Fruit fly (Drosophila melanogaster): Measurements from ENCODE around the gene CG9515.

Gene CG9515

dm6 chr2L:8982584-8983302 lies 39.7 kb upstream of the CG9515 start:
- TF ChIP-seq toe (GFP tag; optimal IDR thresholded peaks at IDR 0.05) (no peak), CG7045 (GFP tag; optimal IDR thresholded peaks at IDR 0.05) (no peak), Mnt (GFP tag; optimal IDR thresholded peaks at IDR 0.05) (no peak), pad (GFP tag; optimal IDR thresholded peaks at IDR 0.05) (no peak), tj (GFP tag; optimal IDR thresholded peaks at IDR 0.05) (no peak), CG5204 (GFP tag; optimal IDR thresholded peaks at IDR 0.05) (no peak), kay (GFP tag; ENCODE audit: borderline replicate concordance) (no peak), cic (GFP tag; optimal IDR thresholded peaks at IDR 0.05) (no peak), cnc (optimal IDR thresholded peaks at IDR 0.05) (no peak)

dm6 chr2L:8980359-8980758 lies 37.3 kb upstream of the CG9515 start, which contains the start of gene CG18662:
CG18662 (plus strand) TSS chr2L:8980659.
- TF ChIP-seq cic (GFP tag; optimal IDR thresholded peaks at IDR 0.05) (no peak), kay (GFP tag; ENCODE audit: borderline replicate concordance) (peak; percentile 69), bab1 (GFP tag; optimal IDR thresholded peaks at IDR 0.05) (no peak), CG7045 (GFP tag; optimal IDR thresholded peaks at IDR 0.05) (no peak)

dm6 chr2L:8975328-8975727 lies 32.3 kb upstream of the CG9515 start, which contains the start of gene CG9541:
CG9541 (minus strand) TSS chr2L:8975428.
- TF ChIP-seq CG11617 (GFP tag; optimal IDR thresholded peaks at IDR 0.05) = no peak
- TF ChIP-seq Hr96 (GFP tag; optimal IDR thresholded peaks at IDR 0.05) = no peak
- no peak for TF ChIP-seq Mnt (GFP tag; optimal IDR thresholded peaks at IDR 0.05)
- no peak for TF ChIP-seq CG7045 (GFP tag; optimal IDR thresholded peaks at IDR 0.05)
- no peak for TF ChIP-seq cic (GFP tag; optimal IDR thresholded peaks at IDR 0.05)
- TF ChIP-seq toe (GFP tag; optimal IDR thresholded peaks at IDR 0.05) = no peak
- no peak for TF ChIP-seq ovo (GFP tag; optimal IDR thresholded peaks at IDR 0.05)
- TF ChIP-seq bab1 (GFP tag; optimal IDR thresholded peaks at IDR 0.05) = no peak
- no peak for TF ChIP-seq kay (GFP tag; ENCODE audit: borderline replicate concordance)
- no peak for TF ChIP-seq CG1620 (GFP tag; optimal IDR thresholded peaks at IDR 0.05)
- no peak for TF ChIP-seq CG14711 (tag; optimal IDR thresholded peaks at IDR 0.05)
- no peak for TF ChIP-seq CG5204 (GFP tag; optimal IDR thresholded peaks at IDR 0.05)
- TF ChIP-seq Clk (GFP tag; optimal IDR thresholded peaks at IDR 0.05) = no peak
- no peak for TF ChIP-seq CG12768 (GFP tag; optimal IDR thresholded peaks at IDR 0.05)
- TF ChIP-seq pad (GFP tag; optimal IDR thresholded peaks at IDR 0.05) = no peak

dm6 chr2L:8974506-8974905 lies 31.4 kb upstream of the CG9515 start:
- TF ChIP-seq CG11617 (GFP tag; optimal IDR thresholded peaks at IDR 0.05) (no peak), Mnt (GFP tag; optimal IDR thresholded peaks at IDR 0.05) (no peak), tj (GFP tag; optimal IDR thresholded peaks at IDR 0.05) (no peak), bab1 (GFP tag; optimal IDR thresholded peaks at IDR 0.05) (no peak), Crg-1 (GFP tag; optimal IDR thresholded peaks at IDR 0.05) (no peak), CG33017 (tag; optimal IDR thresholded peaks at IDR 0.05) (no peak), CG14711 (tag; optimal IDR thresholded peaks at IDR 0.05) (no peak), Clk (GFP tag; optimal IDR thresholded peaks at IDR 0.05) (no peak), CG7045 (GFP tag; optimal IDR thresholded peaks at IDR 0.05) (no peak), toe (GFP tag; optimal IDR thresholded peaks at IDR 0.05) (no peak), ovo (GFP tag; optimal IDR thresholded peaks at IDR 0.05) (no peak), CG7101 (tag; optimal IDR thresholded peaks at IDR 0.05) (no peak)

- TF ChIP-seq Clk (GFP tag; optimal IDR thresholded peaks at IDR 0.05) = no peak
- no peak for TF ChIP-seq pad (GFP tag; optimal IDR thresholded peaks at IDR 0.05)
- TF ChIP-seq bab1 (GFP tag; optimal IDR thresholded peaks at IDR 0.05) = no peak
- TF ChIP-seq cic (GFP tag; optimal IDR thresholded peaks at IDR 0.05) = no peak
- no peak for TF ChIP-seq kay (GFP tag; ENCODE audit: borderline replicate concordance)
- no peak for TF ChIP-seq Hr96 (GFP tag; optimal IDR thresholded peaks at IDR 0.05)
- TF ChIP-seq CG11617 (GFP tag; optimal IDR thresholded peaks at IDR 0.05) = no peak
- TF ChIP-seq CG7101 (tag; optimal IDR thresholded peaks at IDR 0.05) = no peak
- no peak for TF ChIP-seq Crg-1 (GFP tag; optimal IDR thresholded peaks at IDR 0.05)
- no peak for TF ChIP-seq toe (GFP tag; optimal IDR thresholded peaks at IDR 0.05)
These were observed 29.8 kb upstream of the CG9515 start for dm6 chr2L:8972905-8973304.

dm6 chr2L:8967235-8967634 lies 24.2 kb upstream of the CG9515 start, which contains the start of gene CG18088:
CG18088 (plus strand) TSS chr2L:8967535.
- TF ChIP-seq CG7045 (GFP tag; optimal IDR thresholded peaks at IDR 0.05) (no peak), kay (GFP tag; ENCODE audit: borderline replicate concordance) (no peak), CG14711 (tag; optimal IDR thresholded peaks at IDR 0.05) (no peak), Clk (GFP tag; optimal IDR thresholded peaks at IDR 0.05) (no peak), Crg-1 (GFP tag; optimal IDR thresholded peaks at IDR 0.05) (no peak), tj (GFP tag; optimal IDR thresholded peaks at IDR 0.05) (no peak), cic (GFP tag; optimal IDR thresholded peaks at IDR 0.05) (no peak), CG12768 (GFP tag; optimal IDR thresholded peaks at IDR 0.05) (no peak), Mnt (GFP tag; optimal IDR thresholded peaks at IDR 0.05) (no peak), CG1620 (GFP tag; optimal IDR thresholded peaks at IDR 0.05) (no peak), pad (GFP tag; optimal IDR thresholded peaks at IDR 0.05) (no peak), CG7101 (tag; optimal IDR thresholded peaks at IDR 0.05) (no peak), bab1 (GFP tag; optimal IDR thresholded peaks at IDR 0.05) (no peak), Hr96 (GFP tag; optimal IDR thresholded peaks at IDR 0.05) (no peak), CG33017 (tag; optimal IDR thresholded peaks at IDR 0.05) (no peak), ovo (GFP tag; optimal IDR thresholded peaks at IDR 0.05) (no peak), CG11617 (GFP tag; optimal IDR thresholded peaks at IDR 0.05) (no peak), toe (GFP tag; optimal IDR thresholded peaks at IDR 0.05) (no peak), CG5204 (GFP tag; optimal IDR thresholded peaks at IDR 0.05) (no peak)

Measured in whole organism, adult.